Fruit fly (Drosophila melanogaster): ENCODE results near the gene CG17734.

CG17734 gene

DNA sequence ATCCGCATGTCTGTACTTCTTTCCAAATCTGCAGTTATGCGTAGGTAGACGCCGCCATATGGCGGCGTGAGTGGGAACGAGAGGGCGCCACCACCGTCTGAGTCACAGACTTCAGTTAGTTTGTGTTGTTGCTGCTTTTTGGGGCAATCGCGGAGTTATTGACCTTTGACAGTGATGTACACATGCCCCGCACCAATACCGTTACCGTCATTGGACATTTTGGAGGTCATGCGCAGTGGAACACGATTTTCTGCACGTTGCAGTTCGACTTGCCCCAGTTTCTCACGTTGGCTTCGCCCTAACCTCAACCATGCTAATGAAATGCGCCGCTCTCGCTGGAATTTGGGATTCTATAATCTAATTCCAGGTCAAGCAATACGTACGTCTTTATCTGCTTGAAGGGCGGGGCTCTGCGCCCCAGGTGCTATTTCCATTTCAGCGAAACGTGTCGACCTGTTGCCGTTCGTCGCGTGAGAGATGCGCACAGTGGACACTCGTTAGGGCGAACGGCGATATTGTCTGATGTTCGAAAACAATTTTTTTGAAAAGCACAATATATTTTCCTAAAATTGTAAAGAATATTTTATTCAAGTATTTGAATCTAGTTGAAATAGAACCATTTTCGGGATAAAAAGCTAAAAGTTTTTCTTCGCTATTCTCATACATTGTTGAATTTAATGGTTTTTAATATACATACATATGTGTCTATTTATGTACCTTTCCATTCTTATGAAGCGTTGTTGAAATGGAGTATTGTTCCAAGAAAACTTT is 32.3 kb downstream of the CG17734 start (continued):
- TF ChIP-seq ab (GFP tag; optimal IDR thresholded peaks at IDR 0.05) (no peak), GATAe (GFP tag; conservative IDR thresholded peaks at IDR 0.05) (no peak), CG12236 (GFP tag; optimal IDR thresholded peaks at IDR 0.05) (peak; percentile 34), CG10366 (GFP tag; IDR thresholded peaks at IDR 0.05) (peak; percentile 75), CG4707 (GFP tag; optimal IDR thresholded peaks at IDR 0.05) (no peak), CG11560 (tag; IDR thresholded peaks at IDR 0.05) (no peak), Myb (GFP tag; optimal IDR thresholded peaks at IDR 0.05) (peak; percentile 58), pzg (GFP tag; optimal IDR thresholded peaks at IDR 0.05) (peak; percentile 20), z (GFP tag; IDR thresholded peaks at IDR 0.05) (no peak), CG3847 (GFP tag; IDR thresholded peaks at IDR 0.05) (peak; percentile 56), HHEX (GFP tag; optimal IDR thresholded peaks at IDR 0.05) (peak; percentile 60), CG13424 (tag; optimal IDR thresholded peaks at IDR 0.05) (peak; percentile 63), psq (GFP tag; optimal IDR thresholded peaks at IDR 0.05) (peak; percentile 40), CG17568 (GFP tag; optimal IDR thresholded peaks at IDR 0.05) (peak; percentile 33), CG4854 (GFP tag; optimal IDR thresholded peaks at IDR 0.05) (peak; percentile 67), Bgb (GFP tag; IDR thresholded peaks at IDR 0.05; ENCODE audit: partially characterized antibody) (no peak), hbn (GFP tag; IDR thresholded peaks at IDR 0.05; ENCODE audit: partially characterized antibody) (no peak), tup (GFP tag; optimal IDR thresholded peaks at IDR 0.05) (no peak), CTCF (GFP tag; optimal IDR thresholded peaks at IDR 0.05) (peak; percentile 86), CG17361 (GFP tag; IDR thresholded peaks at IDR 0.05) (peak; percentile 66), CG17802 (tag; optimal IDR thresholded peaks at IDR 0.05) (peak; percentile 38), Chrac-16 (GFP tag; optimal IDR thresholded peaks at IDR 0.05) (peak; percentile 77), eyg (GFP tag; optimal IDR thresholded peaks at IDR 0.05) (peak; percentile 29), CG8359 (GFP tag; optimal IDR thresholded peaks at IDR 0.05; ENCODE audit: borderline replicate concordance) (no peak), CG12659 (GFP tag; optimal IDR thresholded peaks at IDR 0.05) (peak; percentile 76), dmrt99B (tag; optimal IDR thresholded peaks at IDR 0.05) (peak; percentile 74), Meics (GFP tag; optimal IDR thresholded peaks at IDR 0.05) (peak; percentile 76), fu2 (GFP tag; optimal IDR thresholded peaks at IDR 0.05) (peak; percentile 48), E2f1 (GFP tag; IDR thresholded peaks at IDR 0.05) (peak; percentile 60), CHES-1-like (GFP tag; optimal IDR thresholded peaks at IDR 0.05) (peak; percentile 56), bcd (GFP tag; optimal IDR thresholded peaks at IDR 0.05) (peak; percentile 62), lov (optimal IDR thresholded peaks at IDR 0.05) (no peak), lov (GFP tag; IDR thresholded peaks at IDR 0.05) (peak; percentile 71; the same call in 1 of the 3 replicates), mirr (GFP tag; optimal IDR thresholded peaks at IDR 0.05) (peak; percentile 68), Hey (tag; optimal IDR thresholded peaks at IDR 0.05) (peak; percentile 69), ranshi (GFP tag; IDR thresholded peaks at IDR 0.05) (peak; percentile 68), CG11398 (GFP tag; optimal IDR thresholded peaks at IDR 0.05) (peak; percentile 28), CG8388 (GFP tag; optimal IDR thresholded peaks at IDR 0.05) (peak; percentile 43), CG6791 (GFP tag; IDR thresholded peaks at IDR 0.05; ENCODE audit: partially characterized antibody) (0 out of 3 replicates have a peak, but pooled peaks have one; percentile 41), croc (GFP tag; conservative IDR thresholded peaks at IDR 0.05) (peak; percentile 17; the same call in 1 of the 3 replicates), CG34422 (GFP tag; IDR thresholded peaks at IDR 0.05) (peak; percentile 77), gcm (GFP tag; optimal IDR thresholded peaks at IDR 0.05) (peak; percentile 27), CG13296 (GFP tag; optimal IDR thresholded peaks at IDR 0.05) (peak; percentile 65), CG4282 (GFP tag; optimal IDR thresholded peaks at IDR 0.05) (peak; percentile 14), CG8924 (tag; optimal IDR thresholded peaks at IDR 0.05) (peak; percentile 46), CG18011 (GFP tag; optimal IDR thresholded peaks at IDR 0.05) (peak; percentile 5), ssp (GFP tag; IDR thresholded peaks at IDR 0.05) (peak; percentile 57; the same call in 1 of the 2 replicates), wdn (GFP tag; IDR thresholded peaks at IDR 0.05) (peak; percentile 57), CG31224 (GFP tag; IDR thresholded peaks at IDR 0.05) (peak; percentile 67)
